Worm (Caenorhabditis elegans): ENCODE results near the gene hch-1.

- TF ChIP-seq cog-1 (tag; optimal IDR thresholded peaks at IDR 0.05) = no peak
- TF ChIP-seq ztf-29 (GFP tag; IDR thresholded peaks at IDR 0.05) = no peak
- no peak for TF ChIP-seq med-1 (GFP tag; optimal IDR thresholded peaks at IDR 0.05; ENCODE audit: insufficient read depth)
Observed at ce11 chrX:14711168-14711629, 11.4 kb upstream of the hch-1 start, which contains the start of gene atrn-1.
